Worm (Caenorhabditis elegans): ENCODE measurements around the gene fbxa-80.
"Not testable (repeated sequence)": the region's sequence is repeated elsewhere in the genome, so short reads cannot be mapped to it uniquely, and the experiment has no call there.

fbxa-80 gene

DNA sequence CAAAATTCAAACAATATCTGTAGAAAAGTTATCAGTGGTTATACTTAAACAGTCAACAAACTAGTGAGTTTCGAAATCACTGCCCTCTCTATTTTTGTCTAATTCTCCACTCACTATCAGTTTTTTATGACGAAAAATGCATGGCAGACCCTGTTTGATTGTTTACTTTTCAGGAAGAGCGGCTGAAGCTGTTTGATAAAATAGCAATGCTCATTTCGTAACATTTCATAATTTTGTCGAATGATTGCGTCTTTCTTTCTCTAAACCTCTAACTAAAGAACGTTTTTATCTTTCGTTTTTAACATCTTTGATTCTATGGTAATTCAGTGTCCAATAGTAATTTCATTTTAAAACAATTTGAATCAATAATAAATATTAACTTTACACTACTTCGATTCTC is 35.8 kb downstream of the fbxa-80 start:
- no peak for TF ChIP-seq ztf-29 (GFP tag; IDR thresholded peaks at IDR 0.05)
- no peak for TF ChIP-seq ztf-23 (GFP tag; IDR thresholded peaks at IDR 0.05)
- no peak for TF ChIP-seq tab-1 (GFP tag; IDR thresholded peaks at IDR 0.05)
- no peak for TF ChIP-seq ref-1 (GFP tag; conservative IDR thresholded peaks at IDR 0.05)
- no peak for TF ChIP-seq cog-1 (tag; optimal IDR thresholded peaks at IDR 0.05)
- no peak for TF ChIP-seq flt-1 (GFP tag; IDR thresholded peaks at IDR 0.05)
- TF ChIP-seq med-1 (GFP tag; optimal IDR thresholded peaks at IDR 0.05; ENCODE audit: insufficient read depth) = no peak
- TF ChIP-seq T22C8.4 (GFP tag; IDR thresholded peaks at IDR 0.05) = no peak
- TF ChIP-seq klf-2 (GFP tag; conservative IDR thresholded peaks at IDR 0.05) = no peak

DNA sequence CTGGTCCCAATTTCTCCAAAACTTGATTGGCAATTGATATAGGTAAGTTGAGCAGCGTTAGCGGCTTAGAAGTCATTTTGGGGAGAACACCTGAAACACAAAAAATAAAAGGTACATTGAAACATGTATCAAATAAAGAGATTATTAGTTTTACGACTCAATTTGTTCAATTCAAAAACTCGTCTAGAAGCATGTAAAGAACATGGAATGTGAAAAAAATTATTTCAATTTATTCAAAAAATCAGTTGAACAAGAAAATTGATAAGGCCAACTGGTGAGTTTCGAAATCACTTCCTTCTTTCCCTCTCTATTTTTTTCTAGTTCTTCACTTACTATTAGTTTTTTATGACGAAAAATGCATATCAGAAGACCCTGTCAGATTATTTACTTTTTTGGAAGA is 39.5 kb downstream of the fbxa-80 start, which contains the start of gene fbxa-30:
TSS of gene fbxa-30 (minus strand) at position 101 of the 400 bp plus-strand sequence.
- TF ChIP-seq T22C8.4 (GFP tag; IDR thresholded peaks at IDR 0.05) (no peak), ztf-29 (GFP tag; IDR thresholded peaks at IDR 0.05) (no peak), cog-1 (tag; optimal IDR thresholded peaks at IDR 0.05) (no peak), flt-1 (GFP tag; IDR thresholded peaks at IDR 0.05) (no peak), klf-2 (GFP tag; conservative IDR thresholded peaks at IDR 0.05) (no peak), ztf-23 (GFP tag; IDR thresholded peaks at IDR 0.05) (no peak), med-1 (GFP tag; optimal IDR thresholded peaks at IDR 0.05; ENCODE audit: insufficient read depth) (no peak), tab-1 (GFP tag; IDR thresholded peaks at IDR 0.05) (no peak)

DNA sequence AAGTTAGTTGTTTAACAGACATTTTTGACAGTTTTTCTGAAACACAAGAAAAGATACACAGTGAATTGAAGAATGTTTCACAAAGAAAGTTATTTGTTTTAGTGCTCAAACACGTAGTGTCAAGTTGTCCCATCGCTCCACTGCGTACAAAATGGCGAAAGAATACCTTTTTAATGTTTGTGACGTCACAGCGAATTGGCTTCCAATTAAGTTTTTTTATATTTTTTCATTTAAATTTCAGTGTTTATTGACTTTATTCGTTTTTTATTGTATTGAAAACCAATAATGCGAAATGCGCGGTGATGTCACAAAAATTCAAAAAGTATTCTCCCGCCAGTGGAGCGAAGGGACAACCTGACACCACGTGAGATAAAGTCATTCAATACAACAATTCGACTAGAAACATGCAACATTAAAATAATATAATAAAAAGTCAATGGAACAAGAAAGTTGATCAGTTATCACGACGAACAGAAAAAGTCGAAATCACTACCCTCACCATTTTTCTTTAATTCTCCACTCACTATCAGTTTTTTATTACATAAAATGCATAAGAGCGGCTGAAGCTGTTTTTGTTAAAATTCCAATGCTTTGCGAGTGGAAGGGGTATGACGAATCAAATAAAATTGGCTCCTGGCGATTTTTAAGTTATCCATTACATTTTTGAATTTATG is 41.2 kb downstream of the fbxa-80 start, which contains the start of gene fbxa-29:
TSS of gene fbxa-29 (minus strand) at position 51 of the 674 bp plus-strand sequence.
- no peak for TF ChIP-seq T22C8.4 (GFP tag; IDR thresholded peaks at IDR 0.05)
- no peak for TF ChIP-seq klf-2 (GFP tag; conservative IDR thresholded peaks at IDR 0.05)
- TF ChIP-seq tab-1 (GFP tag; IDR thresholded peaks at IDR 0.05) = no peak
- no peak for TF ChIP-seq cog-1 (tag; optimal IDR thresholded peaks at IDR 0.05)
- TF ChIP-seq ztf-29 (GFP tag; IDR thresholded peaks at IDR 0.05) = no peak
- no peak for TF ChIP-seq flt-1 (GFP tag; IDR thresholded peaks at IDR 0.05)
- TF ChIP-seq med-1 (GFP tag; optimal IDR thresholded peaks at IDR 0.05; ENCODE audit: insufficient read depth) = no peak
- TF ChIP-seq ref-1 (GFP tag; conservative IDR thresholded peaks at IDR 0.05) = no peak
- TF ChIP-seq ztf-23 (GFP tag; IDR thresholded peaks at IDR 0.05) = no peak

DNA sequence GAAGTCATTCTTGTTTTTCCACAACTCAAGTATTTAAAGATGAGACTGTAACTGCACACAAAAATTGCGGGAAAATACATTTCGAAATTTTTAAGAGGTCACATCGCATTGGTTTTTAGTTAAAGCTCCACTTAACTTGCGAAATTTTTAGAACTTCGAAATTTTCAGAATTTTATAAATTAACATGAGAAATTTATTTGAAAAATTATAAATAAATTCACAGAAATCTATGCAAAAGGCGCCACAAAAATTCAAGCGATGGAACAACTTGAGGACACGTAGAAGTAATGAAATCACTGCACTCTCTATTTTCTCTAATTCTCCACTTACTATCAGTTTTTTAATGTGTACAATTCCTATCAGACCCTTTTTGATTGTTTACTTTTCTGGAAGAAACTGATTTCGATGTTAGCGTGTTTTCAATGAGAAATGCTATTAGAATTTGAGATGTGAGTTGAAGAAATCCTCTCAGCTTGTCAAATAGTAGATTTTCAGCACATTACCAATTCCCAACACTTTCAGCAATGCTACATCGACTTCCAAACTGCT is 43.6 kb downstream of the fbxa-80 start, which contains the start of gene fbxa-31:
TSS of gene fbxa-31 (minus strand) at position 51 of the 549 bp plus-strand sequence.
- TF ChIP-seq ref-1 (GFP tag; conservative IDR thresholded peaks at IDR 0.05) (no peak), cog-1 (tag; optimal IDR thresholded peaks at IDR 0.05) (no peak), ztf-29 (GFP tag; IDR thresholded peaks at IDR 0.05) (no peak), klf-2 (GFP tag; conservative IDR thresholded peaks at IDR 0.05) (no peak), T22C8.4 (GFP tag; IDR thresholded peaks at IDR 0.05) (no peak)

DNA sequence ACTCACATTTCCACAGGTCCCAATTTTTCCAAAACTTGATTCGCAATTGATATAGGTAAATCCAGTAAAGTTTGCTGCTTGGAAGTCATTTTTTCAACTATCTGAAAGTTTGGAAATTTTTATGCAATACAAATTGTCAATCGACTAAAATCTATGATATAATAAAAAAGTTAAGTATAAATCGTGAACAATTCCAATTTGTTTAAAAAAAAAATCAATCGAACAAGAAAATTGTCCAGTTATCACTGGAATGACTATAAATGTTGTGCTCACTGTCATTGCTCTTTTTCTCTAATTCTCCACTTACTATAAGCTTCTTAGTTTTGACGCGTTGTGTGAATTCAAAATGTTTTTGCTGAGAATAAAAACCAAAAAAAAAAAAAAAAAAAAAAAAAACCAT is 45.9 kb downstream of the fbxa-80 start, which contains the start of gene fbxa-32:
TSS of gene fbxa-32 (minus strand) at position 101 of the 400 bp plus-strand sequence.
- no peak for TF ChIP-seq med-1 (GFP tag; optimal IDR thresholded peaks at IDR 0.05; ENCODE audit: insufficient read depth)
- TF ChIP-seq ztf-29 (GFP tag; IDR thresholded peaks at IDR 0.05) = no peak
- TF ChIP-seq ref-1 (GFP tag; conservative IDR thresholded peaks at IDR 0.05) = no peak
- TF ChIP-seq flt-1 (GFP tag; IDR thresholded peaks at IDR 0.05) = no peak
- TF ChIP-seq klf-2 (GFP tag; conservative IDR thresholded peaks at IDR 0.05) = no peak
- TF ChIP-seq ztf-23 (GFP tag; IDR thresholded peaks at IDR 0.05) = no peak

DNA sequence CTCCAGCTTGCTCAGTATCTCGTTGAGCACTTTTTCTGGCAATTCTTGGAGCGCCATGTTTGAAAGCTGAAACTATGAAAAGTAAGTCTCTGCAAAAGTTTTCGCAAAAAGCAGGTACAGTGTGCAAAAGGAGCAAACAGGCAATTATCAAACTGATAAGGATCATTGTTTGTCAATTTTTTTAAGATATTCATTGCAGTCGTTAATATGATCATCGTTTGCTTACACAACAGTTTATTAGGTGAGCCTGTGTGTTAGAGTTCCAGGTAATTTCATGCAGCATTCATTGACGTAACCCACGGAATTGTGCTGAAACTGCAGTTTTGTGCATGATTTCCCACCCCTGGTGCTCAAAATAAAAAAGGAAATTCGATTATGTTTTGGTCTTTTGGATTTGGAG is 48.2 kb downstream of the fbxa-80 start, which contains the start of gene fbxa-151:
TSS of gene fbxa-151 (minus strand) at position 101 of the 400 bp plus-strand sequence.
- TF ChIP-seq ztf-23 (GFP tag; IDR thresholded peaks at IDR 0.05); T22C8.4 (GFP tag; IDR thresholded peaks at IDR 0.05); ref-1 (GFP tag; conservative IDR thresholded peaks at IDR 0.05): not testable (repeated sequence)

DNA sequence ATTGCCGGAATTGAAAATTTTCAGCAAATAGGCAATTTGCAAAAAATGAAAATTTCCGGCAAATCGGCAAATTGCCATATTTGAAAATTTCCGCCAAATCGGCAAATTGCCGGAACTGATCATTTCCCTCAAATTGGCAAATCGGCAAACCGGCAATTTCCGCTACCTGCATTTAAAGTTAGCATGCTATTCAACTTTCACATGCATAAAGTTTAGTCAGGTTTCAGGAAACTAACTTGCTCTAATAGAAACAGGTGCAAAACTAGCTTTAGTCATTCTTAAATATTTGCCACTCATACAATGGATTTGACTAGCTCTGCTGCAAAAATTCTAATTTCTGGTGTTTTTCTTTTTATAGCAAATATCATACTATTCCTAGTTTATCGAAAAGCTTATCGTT is 51.3 kb downstream of the fbxa-80 start, which contains the start of gene srz-9:
TSS of gene srz-9 (plus strand) at position 301 of the 400 bp plus-strand sequence.
- TF ChIP-seq ztf-23 (GFP tag; IDR thresholded peaks at IDR 0.05); flt-1 (GFP tag; IDR thresholded peaks at IDR 0.05); med-1 (GFP tag; optimal IDR thresholded peaks at IDR 0.05; ENCODE audit: insufficient read depth): not testable (repeated sequence)
